Fruit fly (Drosophila melanogaster): ENCODE measurements around the gene Rpn2.

dm6 chr3R:29159620-29160019 lies 6.3 kb downstream of the Rpn2 start:
- TF ChIP-seq Rel (GFP tag; optimal IDR thresholded peaks at IDR 0.05) = no peak
- TF ChIP-seq Rel (tag; optimal IDR thresholded peaks at IDR 0.05) = peak; percentile 85
- TF ChIP-seq Hr78 (GFP tag; optimal IDR thresholded peaks at IDR 0.05) = no peak
- no peak for TF ChIP-seq dmrt93B (GFP tag; optimal IDR thresholded peaks at IDR 0.05)
- no peak for TF ChIP-seq CG32264 (GFP tag; optimal IDR thresholded peaks at IDR 0.05)
- TF ChIP-seq Myc (optimal IDR thresholded peaks at IDR 0.05) = no peak

All from whole organism, wandering third instar larva.